Fruit fly (Drosophila melanogaster): ENCODE data around the gene CG14696.

Gene CG14696

DNA sequence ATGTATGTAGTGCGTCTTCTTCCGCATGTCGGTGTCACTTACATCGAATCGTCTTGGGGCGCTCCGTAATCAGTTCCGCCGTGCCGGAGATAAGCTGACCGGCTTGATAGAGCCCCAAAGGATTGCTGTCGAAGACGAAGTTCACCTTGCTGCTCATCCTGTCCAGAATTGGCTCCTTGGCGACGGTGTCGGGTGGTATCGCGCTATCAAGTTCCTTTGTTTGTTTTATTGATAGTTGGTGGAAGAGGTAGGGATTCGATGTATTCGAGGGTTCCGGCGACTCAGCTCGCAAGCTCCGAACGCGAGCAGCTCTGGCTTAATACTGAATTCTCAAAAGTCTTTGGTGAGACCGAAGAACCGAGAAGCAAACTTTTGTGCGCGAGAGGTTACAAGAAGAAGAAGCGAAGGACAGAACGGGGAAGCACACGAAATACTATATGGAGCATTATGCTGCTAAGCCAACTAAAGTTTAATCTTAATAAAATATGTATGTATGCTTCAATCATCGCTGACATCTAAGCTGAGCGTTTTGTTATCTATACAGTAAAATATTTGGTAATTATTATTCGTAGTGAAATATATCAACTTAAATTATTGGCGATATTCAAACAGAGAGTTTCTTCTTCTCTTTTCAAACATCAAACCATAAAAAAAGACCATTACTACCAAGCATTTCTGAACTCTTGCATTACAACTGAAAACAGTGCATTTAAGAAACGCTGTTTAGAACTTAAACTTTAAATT lies at the start of gene CG14696:
TSS of gene CG14696 (minus strand) at position 324 of the 744 bp plus-strand sequence.
- TF ChIP-seq CG34406 (GFP tag; optimal IDR thresholded peaks at IDR 0.05) (no peak), esn (GFP tag; optimal IDR thresholded peaks at IDR 0.05) (no peak), Sox15 (GFP tag; optimal IDR thresholded peaks at IDR 0.05) (no peak), Eip78C (GFP tag) (peak; percentile 1), Hr4 (GFP tag; optimal IDR thresholded peaks at IDR 0.05) (no peak), CG6163 (GFP tag; IDR thresholded peaks at IDR 0.05) (no peak), cyc (GFP tag; optimal IDR thresholded peaks at IDR 0.05) (no peak), Sox14 (GFP tag; optimal IDR thresholded peaks at IDR 0.05) (peak; percentile 8), fd59A (GFP tag; optimal IDR thresholded peaks at IDR 0.05) (no peak), Eip75B (GFP tag; optimal IDR thresholded peaks at IDR 0.05) (no peak), CG32006 (GFP tag; optimal IDR thresholded peaks at IDR 0.05) (no peak), Sox102F (GFP tag; optimal IDR thresholded peaks at IDR 0.05) (no peak), achi (GFP tag; optimal IDR thresholded peaks at IDR 0.05) (no peak)

DNA sequence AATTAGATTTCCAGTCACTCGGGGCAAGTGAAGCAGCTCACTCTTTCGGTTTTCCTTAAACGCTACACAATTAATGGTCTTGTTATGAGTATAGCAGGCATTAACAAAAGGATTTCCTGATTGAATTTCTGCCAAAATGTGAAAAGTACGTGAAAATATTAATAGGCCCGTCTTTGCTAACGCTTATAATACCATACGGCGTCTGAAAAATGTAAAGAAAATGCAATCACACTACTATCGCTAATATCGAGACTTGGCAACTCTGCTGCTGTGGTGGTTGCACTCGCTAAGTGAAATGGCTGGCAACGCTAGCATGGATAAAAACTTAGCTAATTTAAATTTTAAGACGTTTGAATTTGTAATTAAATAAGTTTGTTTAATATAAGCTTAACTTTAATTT lies 8.5 kb upstream of the CG14696 start, which contains the start of gene CG6621:
TSS of gene CG6621 (minus strand) at position 205 of the 400 bp plus-strand sequence.
- no peak for TF ChIP-seq Sox14 (GFP tag; optimal IDR thresholded peaks at IDR 0.05)
- no peak for TF ChIP-seq CG34406 (GFP tag; optimal IDR thresholded peaks at IDR 0.05)
- TF ChIP-seq Ets21C (GFP tag; optimal IDR thresholded peaks at IDR 0.05), result no peak
- no peak for TF ChIP-seq CG3032 (tag; optimal IDR thresholded peaks at IDR 0.05)
- peak; percentile 15 for TF ChIP-seq CG31627 (GFP tag; optimal IDR thresholded peaks at IDR 0.05)
- TF ChIP-seq Hr4 (GFP tag; optimal IDR thresholded peaks at IDR 0.05), result no peak

DNA sequence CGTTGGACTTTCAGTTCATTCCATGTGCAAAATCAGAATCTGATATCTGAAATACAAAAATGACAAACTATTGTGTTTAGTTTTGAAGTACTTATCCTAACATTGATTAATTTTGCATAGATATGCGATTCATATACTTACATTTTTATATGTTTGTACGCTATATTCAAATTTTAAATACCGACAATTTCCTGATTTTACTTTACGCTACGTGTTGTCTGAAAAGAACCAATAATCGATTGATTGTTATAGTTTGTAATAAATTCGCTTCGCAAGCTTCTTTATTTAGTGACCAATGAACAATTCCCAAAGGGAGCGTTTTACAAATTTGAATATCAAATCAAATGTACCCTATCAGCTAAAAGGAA lies 4.7 kb upstream of the CG14696 start, which contains the start of gene Ak3:
TSS of gene Ak3 (minus strand) at position 69 of the 368 bp plus-strand sequence.
- TF ChIP-seq CG11902 (GFP tag; optimal IDR thresholded peaks at IDR 0.05) (no peak), CG6276 (GFP tag; optimal IDR thresholded peaks at IDR 0.05) (no peak), CG3919 (GFP tag; optimal IDR thresholded peaks at IDR 0.05) (no peak), Eip93F (GFP tag; optimal IDR thresholded peaks at IDR 0.05) (no peak), CG6792 (GFP tag; optimal IDR thresholded peaks at IDR 0.05) (no peak), acj6 (GFP tag; optimal IDR thresholded peaks at IDR 0.05) (no peak), vri (GFP tag; optimal IDR thresholded peaks at IDR 0.05) (no peak), Gug (GFP tag; IDR thresholded peaks at IDR 0.05) (no peak), salr (GFP tag; optimal IDR thresholded peaks at IDR 0.05) (no peak)

DNA sequence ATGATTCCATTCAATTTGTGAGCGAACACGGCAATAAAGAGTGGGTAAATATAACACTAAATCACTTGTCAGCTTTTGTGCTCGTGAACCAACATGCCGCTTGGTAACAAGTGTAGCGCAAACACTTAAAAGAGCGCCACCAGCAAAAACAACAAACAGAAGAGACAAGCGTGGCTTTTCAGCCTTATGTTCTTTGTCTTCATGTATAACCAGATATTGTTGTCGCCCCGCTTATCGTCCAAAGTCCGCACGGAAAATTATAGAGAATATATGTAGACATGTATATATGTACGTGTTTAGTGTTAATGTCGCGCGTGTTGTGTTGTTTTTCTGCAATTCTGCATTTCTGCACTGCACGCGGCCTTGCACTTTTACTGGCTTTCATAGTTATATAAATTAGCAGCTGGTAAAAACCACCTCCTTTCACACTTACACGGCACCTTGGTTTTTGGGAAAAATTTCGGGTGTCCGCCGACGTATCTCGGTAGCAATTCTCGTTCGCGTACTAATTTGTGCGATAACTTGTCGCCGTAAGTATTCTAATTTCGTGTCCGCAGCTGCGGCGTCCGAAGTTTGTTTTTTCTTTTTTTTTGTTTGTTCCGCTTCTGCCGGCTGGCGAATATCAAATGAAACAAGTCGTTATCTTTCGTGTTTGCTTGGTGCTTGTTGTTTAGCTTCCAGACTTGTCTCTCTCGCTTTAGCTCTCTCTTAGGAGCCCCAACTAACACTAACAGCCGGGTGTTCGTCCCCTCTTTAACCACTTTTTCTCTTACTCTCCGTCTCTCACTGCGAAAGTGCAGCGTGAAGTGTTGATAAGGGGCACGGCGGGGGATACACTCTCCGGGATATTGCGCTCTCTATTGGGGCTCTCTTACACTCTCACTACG lies 4.1 kb upstream of the CG14696 start:
- TF ChIP-seq dac (GFP tag; optimal IDR thresholded peaks at IDR 0.05) (no peak), CG1621 (tag; optimal IDR thresholded peaks at IDR 0.05) (peak; percentile 63), CG10669 (GFP tag; optimal IDR thresholded peaks at IDR 0.05) (peak; percentile 47), CG6854 (GFP tag; optimal IDR thresholded peaks at IDR 0.05) (peak; percentile 57), Hr38 (GFP tag; optimal IDR thresholded peaks at IDR 0.05) (no peak), CG9139 (GFP tag; optimal IDR thresholded peaks at IDR 0.05) (peak; percentile 96), fkh (GFP tag; optimal IDR thresholded peaks at IDR 0.05) (no peak), CG11762 (GFP tag; optimal IDR thresholded peaks at IDR 0.05; ENCODE audit: insufficient read depth) (peak; percentile 62), Hr4 (GFP tag; optimal IDR thresholded peaks at IDR 0.05) (peak; percentile 34), CG6276 (GFP tag; optimal IDR thresholded peaks at IDR 0.05) (peak; percentile 77), CG7368 (GFP tag; optimal IDR thresholded peaks at IDR 0.05) (peak; percentile 31), CG10631 (GFP tag; optimal IDR thresholded peaks at IDR 0.05) (peak; percentile 35), esn (GFP tag; optimal IDR thresholded peaks at IDR 0.05) (no peak), pdm3 (GFP tag; optimal IDR thresholded peaks at IDR 0.05) (peak; percentile 17), fd85E (GFP tag; optimal IDR thresholded peaks at IDR 0.05) (peak; percentile 60), fd59A (GFP tag; optimal IDR thresholded peaks at IDR 0.05) (no peak), eg (GFP tag; IDR thresholded peaks at IDR 0.05) (peak; percentile 77; the same call in 2 of the 3 replicates), Lpt (GFP tag; optimal IDR thresholded peaks at IDR 0.05) (peak; percentile 31), Sox14 (GFP tag; optimal IDR thresholded peaks at IDR 0.05) (peak; percentile 64), CG6792 (GFP tag; optimal IDR thresholded peaks at IDR 0.05) (no peak), Sox15 (GFP tag; optimal IDR thresholded peaks at IDR 0.05) (no peak), topi (GFP tag; optimal IDR thresholded peaks at IDR 0.05) (peak; percentile 22), spab (GFP tag; optimal IDR thresholded peaks at IDR 0.05) (peak; percentile 81), Blimp-1 (GFP tag; optimal IDR thresholded peaks at IDR 0.05) (no peak), Hr39 (GFP tag; optimal IDR thresholded peaks at IDR 0.05) (peak; percentile 19)
